Worm (Caenorhabditis elegans): ENCODE results near the gene nhr-18.
A peak's percentile ranks its signal among the peaks of the same experiment; 100 is the strongest.

Gene nhr-18

DNA sequence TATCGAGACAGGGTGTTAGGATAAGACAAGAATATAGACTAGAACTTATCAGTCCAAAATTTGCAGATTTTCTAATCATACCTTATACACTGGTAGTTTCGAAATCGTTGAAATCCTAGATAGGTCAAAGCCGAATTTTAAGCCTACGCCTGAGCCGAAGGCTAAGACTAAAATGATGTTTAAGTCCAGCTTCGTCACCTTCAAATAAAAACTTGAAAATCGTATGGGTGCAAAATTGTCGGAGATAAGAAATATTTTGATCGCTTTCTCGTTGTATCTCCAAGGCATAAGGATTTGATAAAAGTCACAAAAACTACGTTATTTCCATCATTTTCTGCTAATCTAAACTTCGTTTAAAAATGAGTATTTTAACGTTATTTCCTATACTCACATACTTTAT is 33.7 kb downstream of the nhr-18 start, which contains the start of gene F41B5.12:
Gene F41B5.12 (plus strand): TSS at position 301 of the 400 bp plus-strand sequence.
- no peak for TF ChIP-seq dmd-9 (GFP tag; IDR thresholded peaks at IDR 0.05)
- no peak for TF ChIP-seq zfp-2 (tag; optimal IDR thresholded peaks at IDR 0.05)
- no peak for TF ChIP-seq ctbp-1 (GFP tag; IDR thresholded peaks at IDR 0.05)
- no peak for TF ChIP-seq Y5F2A.4 (GFP tag; optimal IDR thresholded peaks at IDR 0.05)
- TF ChIP-seq F10B5.3 (tag; optimal IDR thresholded peaks at IDR 0.05): no peak
- no peak for TF ChIP-seq nhr-48 (tag; optimal IDR thresholded peaks at IDR 0.05)
- TF ChIP-seq cey-2 (tag; optimal IDR thresholded peaks at IDR 0.05; ENCODE audit: borderline replicate concordance, insufficient read depth): no peak
- no peak for TF ChIP-seq zag-1 (tag; optimal IDR thresholded peaks at IDR 0.05)
- no peak for TF ChIP-seq mdl-1 (tag; optimal IDR thresholded peaks at IDR 0.05)
- TF ChIP-seq ceh-32 (tag; optimal IDR thresholded peaks at IDR 0.05; ENCODE audit: poor library complexity): no peak
- no peak for TF ChIP-seq Y105C5A.15 (GFP tag; IDR thresholded peaks at IDR 0.05)

DNA sequence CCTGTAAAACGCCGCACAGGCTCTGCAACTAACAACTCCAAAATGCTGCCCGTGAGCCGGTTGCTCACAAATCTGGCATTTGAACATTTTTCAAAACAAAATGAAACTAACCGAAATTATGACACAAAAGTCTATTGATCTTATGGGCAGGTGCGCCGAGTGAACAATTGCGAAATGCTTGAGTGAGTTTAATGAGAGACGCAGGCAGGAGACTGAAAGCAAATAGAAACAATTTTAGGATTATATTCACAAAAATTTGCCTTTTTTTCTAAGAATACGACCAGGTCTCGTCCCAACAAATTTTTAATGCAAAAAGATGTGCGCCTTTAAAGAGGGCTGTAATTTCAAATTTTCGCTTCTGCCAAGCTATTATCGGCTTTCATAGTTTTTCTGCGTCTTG is 37.5 kb downstream of the nhr-18 start, which contains the start of gene nhr-183:
Gene nhr-183 (minus strand): TSS at position 180 of the 400 bp plus-strand sequence.
- no peak for TF ChIP-seq fos-1 (tag; optimal IDR thresholded peaks at IDR 0.05)
- TF ChIP-seq pha-4 (GFP tag; IDR thresholded peaks at IDR 0.05): no peak
- peak; percentile 49 for TF ChIP-seq pha-4 (tag; optimal IDR thresholded peaks at IDR 0.05)

DNA sequence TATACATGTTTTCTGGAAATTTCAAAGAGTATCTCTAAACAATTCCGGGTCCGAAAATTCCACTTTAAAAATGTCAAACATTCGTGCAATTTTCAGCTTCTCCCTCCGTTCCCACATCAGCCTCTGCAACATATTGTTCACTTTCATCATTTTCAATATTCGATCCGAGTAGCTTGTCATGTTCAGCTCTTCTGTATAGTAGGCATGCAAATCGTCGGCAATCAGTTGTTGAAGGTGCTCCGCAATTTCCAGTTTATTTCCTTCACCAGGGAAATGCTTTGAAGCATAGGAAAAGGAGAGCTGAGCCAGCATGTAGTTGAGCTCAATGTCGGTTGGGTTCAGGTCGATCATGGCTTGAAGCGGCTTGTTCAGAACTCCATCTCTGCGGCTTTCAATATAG is 37.9 kb downstream of the nhr-18 start:
- no peak for TF ChIP-seq madf-9 (GFP tag; conservative IDR thresholded peaks at IDR 0.05)
- no peak for TF ChIP-seq cey-2 (tag; optimal IDR thresholded peaks at IDR 0.05; ENCODE audit: borderline replicate concordance, insufficient read depth)
- no peak for TF ChIP-seq zfp-2 (tag; optimal IDR thresholded peaks at IDR 0.05)
- peak in 1 of 2 experiments; percentile 59 for TF ChIP-seq unc-62 (GFP tag; optimal IDR thresholded peaks at IDR 0.05 in 1 of 2)
- TF ChIP-seq unc-62 (tag; optimal IDR thresholded peaks at IDR 0.05): no peak
- peak; percentile 38 for TF ChIP-seq aha-1 (tag)

- TF ChIP-seq nhr-6 (tag; optimal IDR thresholded peaks at IDR 0.05) (no peak), mdt-29 (GFP tag; IDR thresholded peaks at IDR 0.05) (no peak), F26F4.8 (GFP tag; conservative IDR thresholded peaks at IDR 0.05) (no peak), cey-2 (tag; optimal IDR thresholded peaks at IDR 0.05; ENCODE audit: borderline replicate concordance, insufficient read depth) (no peak), lim-7 (GFP tag; IDR thresholded peaks at IDR 0.05) (no peak), nhr-41 (GFP tag; IDR thresholded peaks at IDR 0.05) (no peak)
These were observed 40.0 kb downstream of the nhr-18 start, which contains the start of gene nhr-275 for ce11 chrV:2266958-2267357. Gene nhr-275, minus strand, starts transcription at chrV:2267058.

- TF ChIP-seq madf-9 (GFP tag; conservative IDR thresholded peaks at IDR 0.05) (no peak), lin-15B (tag; optimal IDR thresholded peaks at IDR 0.05) (no peak), aly-2 (tag; optimal IDR thresholded peaks at IDR 0.05) (no peak), nhr-42 (GFP tag; IDR thresholded peaks at IDR 0.05) (no peak), madf-5 (GFP tag; IDR thresholded peaks at IDR 0.05) (no peak), egl-43 (GFP tag; IDR thresholded peaks at IDR 0.05) (no peak), aha-1 (tag) (no peak), zfp-2 (tag; optimal IDR thresholded peaks at IDR 0.05) (no peak), F26F4.8 (GFP tag; conservative IDR thresholded peaks at IDR 0.05) (no peak), zip-2 (tag; optimal IDR thresholded peaks at IDR 0.05) (no peak), tra-1 (GFP tag; IDR thresholded peaks at IDR 0.05) (no peak), pqm-1 (tag; optimal IDR thresholded peaks at IDR 0.05) (no peak), Y75B8A.6 (GFP tag; IDR thresholded peaks at IDR 0.05) (no peak), zag-1 (tag; optimal IDR thresholded peaks at IDR 0.05) (no peak), spr-3 (GFP tag; optimal IDR thresholded peaks at IDR 0.05) (no peak), F49E8.2 (tag; optimal IDR thresholded peaks at IDR 0.05; ENCODE audit: borderline replicate concordance) (no peak), nhr-25 (tag; optimal IDR thresholded peaks at IDR 0.05; ENCODE audit: borderline replicate concordance, insufficient read depth) (no peak), dve-1 (tag; optimal IDR thresholded peaks at IDR 0.05; ENCODE audit: insufficient read depth) (no peak), zfp-3 (GFP tag; conservative IDR thresholded peaks at IDR 0.05) (no peak), fos-1 (tag; optimal IDR thresholded peaks at IDR 0.05) (no peak)
These were observed 44.7 kb downstream of the nhr-18 start, which contains the start of gene Y5H2A.1 for ce11 chrV:2271750-2272149. Gene Y5H2A.1, minus strand, starts transcription at chrV:2271850.
